Worm (Caenorhabditis elegans) whole organism, L2 larva: ENCODE data around the gene smi-1.

Experiments used
- C34F6.9 ChIP-seq: fragments of 150-350 bp; optimal IDR thresholded peaks from 2 replicates; lab custom pipeline; 2014; ENCODE audit warnings: missing biosample characterization, missing genetic modification characterization
- F13H6.1 ChIP-seq: sonication (generic microtip); optimal IDR thresholded peaks from 2 replicates; lab custom pipeline; 2016; ENCODE audit warnings: missing genetic modification characterization, missing compliant biosample characterization
- R02D3.7 ChIP-seq: fragments of 150-350 bp; optimal IDR thresholded peaks from 2 replicates; lab custom pipeline; 2014; ENCODE audit warnings: missing biosample characterization, missing genetic modification characterization
- Y55F3AM.14 ChIP-seq: fragments of 200-800 bp; sonication (Bioruptor generic); optimal IDR thresholded peaks from 2 replicates; lab custom pipeline; 2018; ENCODE audit warnings: mild to moderate bottlenecking, missing genetic modification characterization, missing compliant biosample characterization
- ZK546.5 ChIP-seq: sonication (generic microtip); optimal IDR thresholded peaks from 2 replicates; lab custom pipeline; 2017; ENCODE audit warnings: missing biosample characterization, missing genetic modification characterization
- alr-1 ChIP-seq: fragments of 150-350 bp; optimal IDR thresholded peaks from 2 replicates; lab custom pipeline; 2014; ENCODE audit warnings: missing biosample characterization, missing genetic modification characterization
- aly-2 ChIP-seq: fragments of 150-350 bp; optimal IDR thresholded peaks from 2 replicates; lab custom pipeline; 2014; ENCODE audit warnings: missing biosample characterization, missing genetic modification characterization
- ama-1 ChIP-seq: fragments of 150-350 bp; optimal IDR thresholded peaks from 2 replicates; lab custom pipeline; 2018; ENCODE audit warnings: inconsistent platforms
- blmp-1 ChIP-seq: sonication (generic microtip); optimal IDR thresholded peaks from 2 replicates; lab custom pipeline; 2017; ENCODE audit warnings: missing genetic modification characterization, mild to moderate bottlenecking, missing compliant biosample characterization, antibody characterized with exemption, moderate library complexity; ENCODE audit not compliant: insufficient read depth
- ceh-16 ChIP-seq: fragments of 150-350 bp; optimal IDR thresholded peaks from 2 replicates; lab custom pipeline; 2014; ENCODE audit warnings: missing biosample characterization, missing genetic modification characterization
- ceh-82 ChIP-seq: fragments of 150-350 bp; optimal IDR thresholded peaks from 2 replicates; lab custom pipeline; 2014; ENCODE audit warnings: missing biosample characterization, missing genetic modification characterization
- crh-2 ChIP-seq: sonication (generic microtip); optimal IDR thresholded peaks from 2 replicates; lab custom pipeline; 2017; ENCODE audit warnings: missing biosample characterization, missing genetic modification characterization
- dmd-4 ChIP-seq: sonication (generic microtip); optimal IDR thresholded peaks from 2 replicates; lab custom pipeline; 2017; ENCODE audit warnings: missing biosample characterization, missing genetic modification characterization
- egl-27 ChIP-seq: sonication (generic microtip); optimal IDR thresholded peaks from 3 replicates; lab custom pipeline; 2017; ENCODE audit warnings: missing biosample characterization, missing genetic modification reagents, missing genetic modification characterization
- elt-1 ChIP-seq: fragments of 150-350 bp; optimal IDR thresholded peaks from 2 replicates; lab custom pipeline; 2014; ENCODE audit warnings: missing biosample characterization, missing genetic modification characterization
- fos-1 ChIP-seq: fragments of 150-350 bp; optimal IDR thresholded peaks from 2 replicates; lab custom pipeline; 2014; ENCODE audit warnings: missing biosample characterization, missing genetic modification characterization
- gmeb-1 ChIP-seq: fragments of 150-350 bp; optimal IDR thresholded peaks from 2 replicates; lab custom pipeline; 2014; ENCODE audit warnings: missing biosample characterization, missing genetic modification characterization
- lin-11 ChIP-seq: fragments of 150-350 bp; sonication (generic microtip); optimal IDR thresholded peaks from 2 replicates; lab custom pipeline; 2014; ENCODE audit warnings: missing biosample characterization, missing genetic modification characterization, inconsistent platforms, mixed read lengths
- lin-13 ChIP-seq: fragments of 150-350 bp; optimal IDR thresholded peaks from 2 replicates; lab custom pipeline; 2014; ENCODE audit warnings: missing biosample characterization, missing genetic modification reagents, missing genetic modification characterization
- lsy-2 ChIP-seq, 2 experiments: fragments of 150-350 bp in 1 of 2; sonication (generic microtip) in 1 of 2; optimal IDR thresholded peaks; 2 replicates each; lab custom pipeline; 2014 to 2017; ENCODE audit warnings: missing biosample characterization in 2 of 2, missing genetic modification characterization in 2 of 2
- mab-5 ChIP-seq: fragments of 150-350 bp; optimal IDR thresholded peaks from 2 replicates; lab custom pipeline; 2014; ENCODE audit warnings: missing biosample characterization, missing genetic modification characterization
- mbf-1 ChIP-seq: sonication (generic microtip); optimal IDR thresholded peaks from 2 replicates; lab custom pipeline; 2017; ENCODE audit warnings: missing biosample characterization, missing genetic modification characterization
- mdl-1 ChIP-seq, 2 experiments: fragments of 150-350 bp in 1 of 2; sonication (generic microtip) in 1 of 2; optimal IDR thresholded peaks; 2 replicates each; lab custom pipeline; 2017; ENCODE audit warnings: missing biosample characterization in 2 of 2, missing genetic modification characterization in 2 of 2
- nhr-10 ChIP-seq: sonication (generic microtip); optimal IDR thresholded peaks from 2 replicates; lab custom pipeline; 2017; ENCODE audit warnings: missing biosample characterization, missing genetic modification characterization
- nhr-11 ChIP-seq: fragments of 150-350 bp; optimal IDR thresholded peaks from 2 replicates; lab custom pipeline; 2014; ENCODE audit warnings: missing biosample characterization, missing genetic modification characterization
- nhr-12 ChIP-seq: fragments of 150-350 bp; optimal IDR thresholded peaks from 2 replicates; lab custom pipeline; 2014; ENCODE audit warnings: missing biosample characterization, missing genetic modification characterization
- nhr-129 ChIP-seq: fragments of 150-350 bp; optimal IDR thresholded peaks from 2 replicates; lab custom pipeline; 2014; ENCODE audit warnings: missing biosample characterization, missing genetic modification characterization
- nhr-21 ChIP-seq: fragments of 150-350 bp; optimal IDR thresholded peaks from 2 replicates; lab custom pipeline; 2014; ENCODE audit warnings: missing biosample characterization, missing genetic modification characterization
- nhr-23 ChIP-seq: fragments of 150-350 bp; optimal IDR thresholded peaks from 2 replicates; lab custom pipeline; 2014; ENCODE audit warnings: missing biosample characterization, missing genetic modification reagents, missing genetic modification characterization
- nhr-237 ChIP-seq: fragments of 150-350 bp; optimal IDR thresholded peaks from 2 replicates; lab custom pipeline; 2014; ENCODE audit warnings: missing biosample characterization, missing genetic modification characterization
- nhr-25 ChIP-seq: fragments of 150-350 bp; sonication (generic microtip); optimal IDR thresholded peaks from 3 replicates; lab custom pipeline; 2014; ENCODE audit warnings: missing biosample characterization, missing genetic modification characterization
- nhr-6 ChIP-seq: fragments of 150-350 bp; optimal IDR thresholded peaks from 2 replicates; lab custom pipeline; 2014; ENCODE audit warnings: missing biosample characterization, missing genetic modification characterization
- nhr-77 ChIP-seq: fragments of 150-350 bp; optimal IDR thresholded peaks from 2 replicates; lab custom pipeline; 2014; ENCODE audit warnings: missing biosample characterization, missing genetic modification characterization
- sem-4 ChIP-seq: fragments of 150-350 bp; optimal IDR thresholded peaks from 2 replicates; lab custom pipeline; 2014; ENCODE audit warnings: missing biosample characterization, missing genetic modification reagents, missing genetic modification characterization
- skn-1 ChIP-seq: sonication (generic microtip); optimal IDR thresholded peaks from 2 replicates; lab custom pipeline; 2017; ENCODE audit warnings: missing biosample characterization, missing genetic modification characterization
- sma-3 ChIP-seq: sonication (generic microtip); optimal IDR thresholded peaks from 2 replicates; lab custom pipeline; 2016; ENCODE audit warnings: missing genetic modification reagents, missing genetic modification characterization, missing compliant biosample characterization
- sma-9 ChIP-seq, 2 experiments: fragments of 150-350 bp in 1 of 2; sonication (generic microtip) in 1 of 2; optimal IDR thresholded peaks; 2 replicates each; lab custom pipeline; 2014 to 2016; ENCODE audit warnings: missing genetic modification characterization in 2 of 2, mild to moderate bottlenecking in 1 of 2, missing biosample characterization in 1 of 2, missing compliant biosample characterization in 1 of 2, missing genetic modification reagents in 1 of 2, moderate library complexity in 1 of 2
- snpc-4 ChIP-seq: fragments of 150-350 bp; optimal IDR thresholded peaks from 2 replicates; lab custom pipeline; 2014; ENCODE audit warnings: missing biosample characterization, missing genetic modification characterization
- unc-55 ChIP-seq: fragments of 150-350 bp; sonication (generic microtip); optimal IDR thresholded peaks from 3 replicates; lab custom pipeline; 2014; ENCODE audit warnings: missing biosample characterization, missing genetic modification reagents, missing genetic modification characterization
- unc-62 ChIP-seq: fragments of 150-350 bp; optimal IDR thresholded peaks from 2 replicates; lab custom pipeline; 2014; ENCODE audit warnings: missing biosample characterization, missing genetic modification reagents, missing genetic modification characterization
- zag-1 ChIP-seq: fragments of 150-350 bp; optimal IDR thresholded peaks from 2 replicates; lab custom pipeline; 2014; ENCODE audit warnings: missing biosample characterization, missing genetic modification characterization
- ztf-11 ChIP-seq: sonication (generic microtip); optimal IDR thresholded peaks from 2 replicates; lab custom pipeline; 2017; ENCODE audit warnings: missing biosample characterization, missing genetic modification characterization
- ztf-4 ChIP-seq: fragments of 150-350 bp; optimal IDR thresholded peaks from 2 replicates; lab custom pipeline; 2014; ENCODE audit warnings: missing biosample characterization, missing genetic modification characterization

The smi-1 gene

DNA sequence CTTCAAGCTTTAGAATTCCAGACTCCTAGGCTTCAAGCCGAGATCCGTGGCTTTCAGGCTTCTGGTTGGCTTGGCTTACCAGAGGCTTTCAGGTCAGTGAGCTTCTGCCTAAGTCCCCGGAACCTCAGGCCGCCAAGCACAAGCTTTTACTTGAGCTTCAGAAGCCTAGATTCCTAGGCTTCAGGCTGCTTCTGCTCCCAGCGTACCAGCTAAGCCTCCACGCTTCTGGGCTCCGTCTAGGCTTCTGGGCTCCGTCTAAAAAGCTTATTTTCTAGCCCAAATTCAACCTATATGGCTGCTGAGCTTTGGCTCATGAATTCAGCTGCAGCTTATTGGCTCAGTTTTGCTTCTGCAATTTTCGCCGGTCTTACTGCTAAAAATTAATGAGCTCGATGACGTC, 47.6 kb downstream of the smi-1 start:
- TF ChIP-seq sma-9 (GFP tag; optimal IDR thresholded peaks at IDR 0.05; lab: Kevin White, UChicago) (peak; percentile 46), sma-9 (tag; optimal IDR thresholded peaks at IDR 0.05; lab: Kevin White, UChicago) (no peak), lin-11 (no peak)

- TF ChIP-seq ztf-11 = no peak
- peak; percentile 99 for TF ChIP-seq egl-27
- peak; percentile 81 for TF ChIP-seq ztf-4 (tag; lab: Kevin White, UChicago)
- TF ChIP-seq snpc-4 (tag; lab: Kevin White, UChicago) = peak; percentile 38
- peak; percentile 61 to 86 for TF ChIP-seq mdl-1 (tag; optimal IDR thresholded peaks at IDR 0.05; lab: Kevin White, UChicago)
- TF ChIP-seq nhr-237 (tag; lab: Kevin White, UChicago) = no peak
- no peak for TF ChIP-seq aly-2 (tag; lab: Kevin White, UChicago)
- peak; percentile 49 for TF ChIP-seq ama-1 (lab: Kevin White, UChicago)
- peak; percentile 62 for TF ChIP-seq fos-1 (tag; lab: Kevin White, UChicago)
- no peak for TF ChIP-seq mbf-1 (tag; lab: Kevin White, UChicago)
- peak; percentile 75 for TF ChIP-seq lin-11
- no peak for TF ChIP-seq dmd-4 (tag; lab: Kevin White, UChicago)
- TF ChIP-seq ceh-16 (tag; lab: Kevin White, UChicago) = no peak
- peak; percentile 40 for TF ChIP-seq zag-1 (tag; lab: Kevin White, UChicago)
- TF ChIP-seq unc-62 (GFP tag; lab: Kevin White, UChicago) = peak; percentile 42
- TF ChIP-seq lsy-2 (tag; optimal IDR thresholded peaks at IDR 0.05; lab: Kevin White, UChicago) = peak; percentile 52 to 86
- TF ChIP-seq lin-13 = peak; percentile 92
- peak; percentile 93 for TF ChIP-seq nhr-25 (tag; lab: Kevin White, UChicago)
- TF ChIP-seq ceh-82 (tag; lab: Kevin White, UChicago) = peak; percentile 47
- no peak for TF ChIP-seq nhr-11 (tag; lab: Kevin White, UChicago)
- no peak for TF ChIP-seq nhr-12
- TF ChIP-seq unc-55 (GFP tag; lab: Kevin White, UChicago) = peak; percentile 96
- TF ChIP-seq F13H6.1 = peak; percentile 99
- TF ChIP-seq nhr-21 (tag; lab: Kevin White, UChicago) = peak; percentile 94
- no peak for TF ChIP-seq skn-1
- peak; percentile 33 for TF ChIP-seq nhr-77 (tag; lab: Kevin White, UChicago)
- TF ChIP-seq alr-1 = no peak
- TF ChIP-seq nhr-23 (tag; lab: Kevin White, UChicago) = no peak
- TF ChIP-seq crh-2 (tag; lab: Kevin White, UChicago) = peak; percentile 89
- TF ChIP-seq C34F6.9 = peak; percentile 64
- peak; percentile 86 for TF ChIP-seq mab-5 (tag; lab: Kevin White, UChicago)
- TF ChIP-seq nhr-10 (tag; lab: Kevin White, UChicago) = peak; percentile 25
- TF ChIP-seq Y55F3AM.14 (GFP tag; lab: Kevin White, UChicago) = peak; percentile 95
- no peak for TF ChIP-seq R02D3.7
- peak; percentile 56 for TF ChIP-seq nhr-6
- TF ChIP-seq sem-4 = peak; percentile 92
- TF ChIP-seq ZK546.5 (tag; lab: Kevin White, UChicago) = no peak
- peak; percentile 94 for TF ChIP-seq sma-3 (GFP tag; lab: Kevin White, UChicago)
- peak; percentile 100 for TF ChIP-seq sma-9 (GFP tag; optimal IDR thresholded peaks at IDR 0.05; lab: Kevin White, UChicago)
- TF ChIP-seq sma-9 (tag; optimal IDR thresholded peaks at IDR 0.05; lab: Kevin White, UChicago) = peak; percentile 91
- TF ChIP-seq blmp-1 = peak; percentile 96
- peak; percentile 38 for TF ChIP-seq elt-1 (tag; lab: Kevin White, UChicago)
- peak; percentile 84 for TF ChIP-seq gmeb-1
- peak; percentile 73 for TF ChIP-seq nhr-129
Observed at ce11 chrIII:1926456-1926855, 48.3 kb downstream of the smi-1 start.

- peak; percentile 14 to 29 for TF ChIP-seq lsy-2 (tag; optimal IDR thresholded peaks at IDR 0.05; lab: Kevin White, UChicago)
- peak; percentile 21 for TF ChIP-seq lin-13
- no peak for TF ChIP-seq nhr-21 (tag; lab: Kevin White, UChicago)
Observed at ce11 chrIII:1927230-1927629, 49.1 kb downstream of the smi-1 start.
